Fruit fly (Drosophila melanogaster) whole organism, embryonic: Measurements from ENCODE around the gene CG15891.

Source experiments
- ATbp ChIP-seq: fragments of 200-800 bp; sonication (Bioruptor generic); optimal IDR thresholded peaks from 2 replicates; lab custom pipeline; 2017; ENCODE audit warnings: missing biosample characterization, mild to moderate bottlenecking, missing genetic modification characterization, missing genetic modification reagents
- Antp ChIP-seq: fragments of 200-800 bp; sonication (Bioruptor generic); optimal IDR thresholded peaks from 3 replicates; lab custom pipeline; 2016; ENCODE audit warnings: missing biosample characterization, missing genetic modification characterization
- Asciz ChIP-seq: fragments of 200-800 bp; sonication (Bioruptor generic); optimal IDR thresholded peaks from 2 replicates; lab custom pipeline; 2017; ENCODE audit warnings: missing biosample characterization, mild to moderate bottlenecking, missing genetic modification characterization, missing genetic modification reagents
- Awh ChIP-seq: fragments of 200-800 bp; sonication (Bioruptor generic); IDR thresholded peaks from 2 replicates; pipeline ENCODE4, ENCODE4 v1.3.6; 2022; ENCODE audit warnings: missing biosample characterization, missing genetic modification characterization
- CG10267 ChIP-seq: fragments of 200-800 bp; sonication (Bioruptor generic); optimal IDR thresholded peaks from 2 replicates; lab custom pipeline; 2018; ENCODE audit warnings: missing biosample characterization, mild to moderate bottlenecking, missing genetic modification characterization, moderate library complexity
- CG10274 ChIP-seq: fragments of 200-800 bp; sonication (Bioruptor generic); optimal IDR thresholded peaks from 3 replicates; lab custom pipeline; 2017; ENCODE audit warnings: missing biosample characterization, mild to moderate bottlenecking, missing genetic modification characterization
- CG12236 ChIP-seq: fragments of 200-800 bp; sonication (Bioruptor generic); optimal IDR thresholded peaks from 2 replicates; lab custom pipeline; 2016; ENCODE audit warnings: missing biosample characterization, missing genetic modification characterization
- CG15011 ChIP-seq: fragments of 200-800 bp; sonication (Bioruptor generic); optimal IDR thresholded peaks from 3 replicates; lab custom pipeline; 2018; ENCODE audit warnings: missing biosample characterization, mild to moderate bottlenecking, missing genetic modification characterization
- CG18011 ChIP-seq: fragments of 200-800 bp; sonication (Bioruptor generic); optimal IDR thresholded peaks from 2 replicates; lab custom pipeline; 2017; ENCODE audit warnings: missing biosample characterization, missing genetic modification characterization, mild to moderate bottlenecking, moderate library complexity, missing genotype
- CG18599 ChIP-seq: fragments of 200-800 bp; sonication (Bioruptor generic); optimal IDR thresholded peaks from 3 replicates; lab custom pipeline; 2017; ENCODE audit warnings: missing biosample characterization, missing genetic modification characterization, mild to moderate bottlenecking, moderate library complexity, missing genetic modification reagents
- CG2120 ChIP-seq: fragments of 200-800 bp; sonication (Bioruptor generic); optimal IDR thresholded peaks from 3 replicates; lab custom pipeline; 2016; ENCODE audit warnings: missing biosample characterization, missing genetic modification characterization
- CG2875 ChIP-seq: fragments of 200-800 bp; sonication (Bioruptor generic); optimal IDR thresholded peaks from 2 replicates; lab custom pipeline; 2017; ENCODE audit warnings: missing biosample characterization, mild to moderate bottlenecking, missing genetic modification characterization, missing genetic modification reagents
- CG30403 ChIP-seq: fragments of 200-800 bp; sonication (Bioruptor generic); optimal IDR thresholded peaks from 3 replicates; lab custom pipeline; 2016; ENCODE audit warnings: missing biosample characterization, missing genetic modification characterization
- CG3065 ChIP-seq: fragments of 200-800 bp; sonication (Bioruptor generic); optimal IDR thresholded peaks from 2 replicates; lab custom pipeline; 2016; ENCODE audit warnings: missing biosample characterization, missing genetic modification characterization
- CG31365 ChIP-seq: fragments of 200-800 bp; sonication (Bioruptor generic); optimal IDR thresholded peaks from 2 replicates; lab custom pipeline; 2018; ENCODE audit warnings: missing biosample characterization, mild to moderate bottlenecking, missing genetic modification characterization
- CG31441 ChIP-seq: fragments of 200-800 bp; sonication (Bioruptor generic); IDR thresholded peaks from 2 replicates; pipeline ENCODE4 v1.3.6; 2022; ENCODE audit warnings: missing biosample characterization, missing genetic modification characterization
- CG3163 ChIP-seq: fragments of 200-800 bp; sonication (Bioruptor generic); optimal IDR thresholded peaks from 3 replicates; lab custom pipeline; 2016; ENCODE audit warnings: missing biosample characterization, missing genetic modification characterization
- CG3726 ChIP-seq: fragments of 200-800 bp; sonication (Bioruptor generic); IDR thresholded peaks from 3 replicates; pipeline ENCODE4, ENCODE4 v1.3.6; 2022; ENCODE audit warnings: missing biosample characterization, missing genetic modification characterization
- CG6654 ChIP-seq: fragments of 200-800 bp; sonication (Bioruptor generic); optimal IDR thresholded peaks from 2 replicates; lab custom pipeline; 2017; ENCODE audit warnings: missing biosample characterization, mild to moderate bottlenecking, missing genetic modification characterization
- CG8765 ChIP-seq: fragments of 200-800 bp; sonication (Bioruptor generic); IDR thresholded peaks from 2 replicates; pipeline ENCODE4 v1.3.6; 2022; ENCODE audit warnings: missing biosample characterization, missing genetic modification characterization
- CG9876 ChIP-seq: fragments of 200-800 bp; sonication (Bioruptor generic); optimal IDR thresholded peaks from 2 replicates; lab custom pipeline; 2016; ENCODE audit warnings: missing biosample characterization, missing genetic modification characterization
- Dip2 ChIP-seq: fragments of 200-800 bp; sonication (Bioruptor generic); IDR thresholded peaks from 2 replicates; pipeline ENCODE4 v1.3.6; 2022; ENCODE audit warnings: missing biosample characterization, missing genetic modification characterization
- Dip3 ChIP-seq: fragments of 200-800 bp; sonication (Bioruptor generic); optimal IDR thresholded peaks from 3 replicates; lab custom pipeline; 2016; ENCODE audit warnings: missing biosample characterization, missing genetic modification characterization
- Dll ChIP-seq: fragments of 200-800 bp; sonication (Bioruptor generic); IDR thresholded peaks from 4 replicates; pipeline ENCODE4 v1.3.6; 2022; ENCODE audit warnings: missing biosample characterization, missing genetic modification characterization; ENCODE audit not compliant: partially characterized antibody
- E2f2 ChIP-seq: fragments of 200-800 bp; sonication (Bioruptor generic); IDR thresholded peaks from 2 replicates; pipeline ENCODE4 v1.3.6; 2022; ENCODE audit warnings: missing biosample characterization, missing genetic modification characterization
- Gug ChIP-seq: fragments of 200-800 bp; sonication (Bioruptor generic); IDR thresholded peaks from 4 replicates; pipeline ENCODE4 v1.3.6; 2022; ENCODE audit warnings: missing biosample characterization, missing genetic modification characterization
- HLH4C ChIP-seq: fragments of 200-800 bp; sonication (Bioruptor generic); IDR thresholded peaks from 3 replicates; pipeline ENCODE4 v1.3.6; 2022; ENCODE audit warnings: missing biosample characterization, missing genetic modification characterization; ENCODE audit not compliant: partially characterized antibody
- Scr ChIP-seq: fragments of 200-800 bp; sonication (Bioruptor generic); IDR thresholded peaks from 2 replicates; pipeline ENCODE4 v1.3.6; 2022; ENCODE audit warnings: missing biosample characterization, missing genetic modification characterization; ENCODE audit not compliant: partially characterized antibody
- Spps ChIP-seq: fragments of 200-800 bp; sonication (Bioruptor generic); optimal IDR thresholded peaks from 2 replicates; lab custom pipeline; 2018; ENCODE audit warnings: missing biosample characterization, mild to moderate bottlenecking, missing genetic modification characterization
- Ssrp ChIP-seq: fragments of 200-800 bp; sonication (Bioruptor generic); optimal IDR thresholded peaks from 2 replicates; lab custom pipeline; 2018; ENCODE audit warnings: missing biosample characterization, mild to moderate bottlenecking, missing genetic modification characterization, moderate library complexity
- bigmax ChIP-seq: fragments of 200-800 bp; sonication (Bioruptor generic); optimal IDR thresholded peaks from 2 replicates; lab custom pipeline; 2018; ENCODE audit warnings: missing biosample characterization, mild to moderate bottlenecking, missing genetic modification characterization
- cato ChIP-seq: fragments of 200-800 bp; sonication (Bioruptor generic); optimal IDR thresholded peaks from 2 replicates; lab custom pipeline; 2016; ENCODE audit warnings: missing biosample characterization, missing genetic modification characterization, borderline replicate concordance
- chif ChIP-seq, 2 experiments: fragments of 200-800 bp; sonication (Bioruptor generic); optimal IDR thresholded peaks; 3 replicates each; lab custom pipeline; 2016; ENCODE audit warnings: missing biosample characterization in 2 of 2, missing genetic modification characterization in 2 of 2
- crol ChIP-seq: fragments of 200-800 bp; sonication (Bioruptor generic); IDR thresholded peaks from 2 replicates; pipeline ENCODE4 v1.3.6; 2022; ENCODE audit warnings: missing biosample characterization, missing genetic modification characterization
- dpn ChIP-seq, 2 experiments: fragments of 200-800 bp; sonication (Bioruptor generic); optimal IDR thresholded peaks; 3 replicates each; lab custom pipeline; 2016; ENCODE audit warnings: missing biosample characterization in 2 of 2, missing genetic modification characterization in 2 of 2
- fd96Cb ChIP-seq: fragments of 200-800 bp; sonication (Bioruptor generic); optimal IDR thresholded peaks from 2 replicates; lab custom pipeline; 2018; ENCODE audit warnings: missing biosample characterization, mild to moderate bottlenecking, missing genetic modification characterization, moderate library complexity
- gcm ChIP-seq: fragments of 200-800 bp; sonication (Bioruptor generic); optimal IDR thresholded peaks from 2 replicates; lab custom pipeline; 2019; ENCODE audit warnings: missing biosample characterization, mild to moderate bottlenecking, missing genetic modification characterization, moderate library complexity
- gcm2 ChIP-seq: fragments of 200-800 bp; sonication (Bioruptor generic); optimal IDR thresholded peaks from 2 replicates; lab custom pipeline; 2016; ENCODE audit warnings: missing biosample characterization, missing genetic modification characterization
- maf-S ChIP-seq: fragments of 200-800 bp; sonication (Bioruptor generic); optimal IDR thresholded peaks from 2 replicates; lab custom pipeline; 2016; ENCODE audit warnings: missing biosample characterization, missing genetic modification characterization
- mirr ChIP-seq: fragments of 200-800 bp; sonication (Bioruptor generic); optimal IDR thresholded peaks from 3 replicates; lab custom pipeline; 2018; ENCODE audit warnings: missing biosample characterization, mild to moderate bottlenecking, missing genetic modification characterization
- otp ChIP-seq: fragments of 200-800 bp; sonication (Bioruptor generic); IDR thresholded peaks from 3 replicates; pipeline ENCODE4, ENCODE4 v1.3.6; 2022; ENCODE audit warnings: missing biosample characterization, missing genetic modification characterization
- pros ChIP-seq: fragments of 200-800 bp; sonication (Bioruptor generic); optimal IDR thresholded peaks from 3 replicates; lab custom pipeline; 2019; ENCODE audit warnings: missing biosample characterization, mild to moderate bottlenecking, missing genetic modification characterization, moderate library complexity
- rib ChIP-seq: fragments of 200-800 bp; sonication (Bioruptor generic); IDR thresholded peaks from 2 replicates; pipeline ENCODE4 v1.3.6; 2022; ENCODE audit warnings: missing biosample characterization, missing genetic modification characterization
- sna ChIP-seq: fragments of 200-800 bp; sonication (Bioruptor generic); IDR thresholded peaks from 2 replicates; pipeline ENCODE4 v1.3.6; 2022; ENCODE audit warnings: missing biosample characterization, missing genetic modification characterization; ENCODE audit not compliant: partially characterized antibody
- sob ChIP-seq: fragments of 200-800 bp; sonication (Bioruptor generic); IDR thresholded peaks from 2 replicates; pipeline ENCODE4 v1.3.6; 2022; ENCODE audit warnings: missing biosample characterization, missing genetic modification characterization
- tio ChIP-seq: fragments of 200-800 bp; sonication (Bioruptor generic); optimal IDR thresholded peaks from 2 replicates; lab custom pipeline; 2017; ENCODE audit warnings: missing biosample characterization, missing genetic modification characterization, inconsistent platforms
- trem ChIP-seq: fragments of 200-800 bp; optimal IDR thresholded peaks from 3 replicates; lab custom pipeline; 2019; ENCODE audit warnings: missing biosample characterization, mild to moderate bottlenecking, missing genetic modification characterization, moderate library complexity
- wek ChIP-seq: fragments of 200-800 bp; sonication (Bioruptor generic); optimal IDR thresholded peaks from 3 replicates; lab custom pipeline; 2018; ENCODE audit warnings: missing biosample characterization, mild to moderate bottlenecking, missing genetic modification characterization, moderate library complexity
- yki ChIP-seq: fragments of >200 bp; optimal IDR thresholded peaks from 3 replicates; lab custom pipeline; 2018
- zen2 ChIP-seq: fragments of 200-800 bp; sonication (Bioruptor generic); IDR thresholded peaks from 3 replicates; pipeline ENCODE4 v1.3.6; 2022; ENCODE audit warnings: missing biosample characterization, missing genetic modification characterization; ENCODE audit not compliant: partially characterized antibody

CG15891 gene

dm6 chrX:6295129-6295539, at the start of gene CG15891, which contains the start of gene CG3815 (continued):
- TF ChIP-seq mirr (GFP tag; lab: Kevin White, UChicago) (peak; percentile 33), Gug (GFP tag; lab: Robert Waterston, UW) (peak; percentile 35; the same call in 2 of the 4 replicates), CG31441 (no peak; the same call in 1 of the 2 replicates), CG3163 (GFP tag; lab: Kevin White, UChicago) (peak; percentile 30), trem (tag; lab: Kevin White, UChicago) (peak; percentile 62), Ssrp (tag; lab: Kevin White, UChicago) (peak; percentile 5), bigmax (GFP tag; lab: Kevin White, UChicago) (no peak), sob (peak; percentile 46; the same call in 1 of the 2 replicates), zen2 (GFP tag; lab: Robert Waterston, UW) (no peak), Dip3 (GFP tag; lab: Kevin White, UChicago) (peak; percentile 48), HLH4C (GFP tag; lab: Robert Waterston, UW) (0 out of 3 replicates have a peak, but pooled peaks have one; percentile 35), rib (GFP tag; lab: Robert Waterston, UW) (0 out of 2 replicates have a peak, but pooled peaks have one; percentile 19), Antp (GFP tag; lab: Kevin White, UChicago) (peak; percentile 22), gcm2 (GFP tag; lab: Kevin White, UChicago) (no peak), sna (GFP tag; lab: Robert Waterston, UW) (no peak), pros (GFP tag; lab: Kevin White, UChicago) (no peak), ATbp (no peak), CG10274 (GFP tag; lab: Kevin White, UChicago) (no peak), CG2120 (GFP tag; lab: Kevin White, UChicago) (peak; percentile 73), CG30403 (peak; percentile 61), dpn (GFP tag; optimal IDR thresholded peaks at IDR 0.05; lab: Kevin White, UChicago) (peak; percentile 48 to 53), chif (GFP tag; optimal IDR thresholded peaks at IDR 0.05; lab: Kevin White, UChicago) (peak; percentile 13 to 33), CG3065 (no peak), CG6654 (GFP tag; lab: Kevin White, UChicago) (no peak), tio (GFP tag; lab: Kevin White, UChicago) (no peak), cato (GFP tag; lab: Kevin White, UChicago) (no peak), CG8765 (GFP tag; lab: Robert Waterston, UW) (0 out of 2 replicates have a peak, but pooled peaks have one; percentile 27), Asciz (GFP tag; lab: Kevin White, UChicago) (no peak), maf-S (GFP tag; lab: Kevin White, UChicago) (peak; percentile 30), CG10267 (tag; lab: Kevin White, UChicago) (peak; percentile 44), CG18599 (GFP tag; lab: Kevin White, UChicago) (no peak), crol (GFP tag; lab: Robert Waterston, UW) (peak; percentile 57), Awh (no peak), CG9876 (GFP tag; lab: Kevin White, UChicago) (no peak), wek (peak; percentile 27), CG2875 (GFP tag; lab: Kevin White, UChicago) (no peak), CG12236 (no peak), Dll (peak; percentile 63; the same call in 3 of the 4 replicates), gcm (GFP tag; lab: Kevin White, UChicago) (peak; percentile 3), CG3726 (no peak), otp (GFP tag; lab: Robert Waterston, UW) (no peak), CG18011 (GFP tag; lab: Kevin White, UChicago) (no peak), Scr (GFP tag; lab: Robert Waterston, UW) (peak; percentile 55; the same call in 1 of the 2 replicates), Spps (no peak), yki (no peak), E2f2 (GFP tag; lab: Robert Waterston, UW) (peak; percentile 54), CG15011 (no peak), Dip2 (GFP tag; lab: Robert Waterston, UW) (no peak), fd96Cb (tag; lab: Kevin White, UChicago) (no peak), CG31365 (tag; lab: Kevin White, UChicago) (no peak)
